Fruit fly (Drosophila melanogaster) whole organism, prepupa: ENCODE results near the gene CG31952.

ENCODE experiments used
- Blimp-1 ChIP-seq: fragments of 200-800 bp; sonication (Bioruptor generic); optimal IDR thresholded peaks from 3 replicates; lab custom pipeline; 2017; ENCODE audit warnings: missing biosample characterization, missing genetic modification characterization, mild to moderate bottlenecking, moderate library complexity, missing genetic modification reagents
- CG10631 ChIP-seq: fragments of 200-800 bp; sonication (Bioruptor generic); optimal IDR thresholded peaks from 2 replicates; lab custom pipeline; 2016; ENCODE audit warnings: missing biosample characterization, missing genetic modification characterization
- CG10669 ChIP-seq: fragments of 200-800 bp; sonication (Bioruptor generic); optimal IDR thresholded peaks from 3 replicates; lab custom pipeline; 2018; ENCODE audit warnings: missing biosample characterization, mild to moderate bottlenecking, missing genetic modification characterization, moderate library complexity
- CG11294 ChIP-seq: fragments of 200-800 bp; sonication (Bioruptor generic); IDR thresholded peaks from 2 replicates; pipeline ENCODE4 v1.3.6; 2022; ENCODE audit warnings: missing biosample characterization, missing genetic modification characterization
- CG11762 ChIP-seq: fragments of 200-800 bp; sonication (Bioruptor generic); optimal IDR thresholded peaks from 3 replicates; lab custom pipeline; 2016; ENCODE audit warnings: missing biosample characterization, missing genetic modification characterization; ENCODE audit not compliant: insufficient read depth
- CG11902 ChIP-seq: fragments of 200-800 bp; sonication (Bioruptor generic); optimal IDR thresholded peaks from 3 replicates; lab custom pipeline; 2016; ENCODE audit warnings: missing biosample characterization, missing genetic modification characterization
- CG15336 ChIP-seq: fragments of 200-800 bp; sonication (Bioruptor generic); IDR thresholded peaks from 2 replicates; pipeline ENCODE4 v1.3.6; 2022; ENCODE audit warnings: missing biosample characterization, missing genetic modification characterization
- CG1621 ChIP-seq: fragments of 200-800 bp; sonication (Bioruptor generic); optimal IDR thresholded peaks from 3 replicates; lab custom pipeline; 2018; ENCODE audit warnings: missing biosample characterization, mild to moderate bottlenecking, missing genetic modification characterization
- CG16779 ChIP-seq: fragments of 200-800 bp; sonication (Bioruptor generic); optimal IDR thresholded peaks from 3 replicates; lab custom pipeline; 2017; ENCODE audit warnings: missing biosample characterization, mild to moderate bottlenecking, missing genetic modification characterization
- CG3032 ChIP-seq: fragments of 200-800 bp; optimal IDR thresholded peaks from 2 replicates; lab custom pipeline; 2019; ENCODE audit warnings: missing biosample characterization, mild to moderate bottlenecking, missing genetic modification characterization, moderate library complexity
- CG31627 ChIP-seq: fragments of 200-800 bp; sonication (Bioruptor generic); optimal IDR thresholded peaks from 3 replicates; lab custom pipeline; 2016; ENCODE audit warnings: missing biosample characterization, missing genetic modification characterization
- CG32006 ChIP-seq: fragments of 200-800 bp; sonication (Bioruptor generic); optimal IDR thresholded peaks from 3 replicates; lab custom pipeline; 2017; ENCODE audit warnings: missing biosample characterization, mild to moderate bottlenecking, missing genetic modification characterization
- CG34406 ChIP-seq: fragments of 200-800 bp; sonication (Bioruptor generic); optimal IDR thresholded peaks from 3 replicates; lab custom pipeline; 2016; ENCODE audit warnings: missing biosample characterization, missing genetic modification characterization
- CG3919 ChIP-seq: fragments of 200-800 bp; sonication (Bioruptor generic); optimal IDR thresholded peaks from 3 replicates; lab custom pipeline; 2016; ENCODE audit warnings: missing biosample characterization, missing genetic modification characterization
- CG4318 ChIP-seq: fragments of 200-800 bp; sonication (Bioruptor generic); optimal IDR thresholded peaks from 3 replicates; lab custom pipeline; 2017; ENCODE audit warnings: missing biosample characterization, mild to moderate bottlenecking, missing genetic modification characterization
- CG6163 ChIP-seq: fragments of 200-800 bp; sonication (Bioruptor generic); IDR thresholded peaks from 3 replicates; pipeline ENCODE4 v1.3.6; 2022; ENCODE audit warnings: missing biosample characterization, missing genetic modification characterization
- CG6792 ChIP-seq: fragments of 200-800 bp; sonication (Bioruptor generic); optimal IDR thresholded peaks from 3 replicates; lab custom pipeline; 2016; ENCODE audit warnings: missing biosample characterization, missing genetic modification characterization
- CG6808 ChIP-seq: fragments of 200-800 bp; sonication (Bioruptor generic); optimal IDR thresholded peaks from 3 replicates; lab custom pipeline; 2017; ENCODE audit warnings: missing biosample characterization, missing genetic modification characterization, mild to moderate bottlenecking, moderate library complexity, missing genetic modification reagents
- CG7368 ChIP-seq: fragments of 200-800 bp; sonication (Bioruptor generic); optimal IDR thresholded peaks from 3 replicates; lab custom pipeline; 2016; ENCODE audit warnings: missing biosample characterization, missing genetic modification characterization
- CG8119 ChIP-seq: fragments of 200-800 bp; sonication (Bioruptor generic); IDR thresholded peaks from 3 replicates; pipeline ENCODE4 v1.3.6; 2022; ENCODE audit warnings: missing biosample characterization, missing genetic modification characterization
- CG8319 ChIP-seq: fragments of 200-800 bp; sonication (Bioruptor generic); optimal IDR thresholded peaks from 3 replicates; lab custom pipeline; 2016; ENCODE audit warnings: missing biosample characterization, missing genetic modification characterization
- CG8632 ChIP-seq: fragments of 200-800 bp; sonication (Bioruptor generic); optimal IDR thresholded peaks from 3 replicates; lab custom pipeline; 2016; ENCODE audit warnings: missing biosample characterization, missing genetic modification characterization
- CG9139 ChIP-seq: fragments of 200-800 bp; sonication (Bioruptor generic); optimal IDR thresholded peaks from 3 replicates; lab custom pipeline; 2017; ENCODE audit warnings: missing biosample characterization, mild to moderate bottlenecking, missing genetic modification characterization
- Eip75B ChIP-seq: fragments of 200-800 bp; sonication (Bioruptor generic); optimal IDR thresholded peaks from 3 replicates; lab custom pipeline; 2016; ENCODE audit warnings: missing biosample characterization, missing genetic modification characterization
- Eip78C ChIP-seq: fragments of 200-800 bp; sonication (Bioruptor generic); peaks from one replicate; lab custom pipeline; 2016; ENCODE audit warnings: missing biosample characterization, missing genetic modification characterization
- Ets21C ChIP-seq: fragments of 200-800 bp; sonication (Bioruptor generic); optimal IDR thresholded peaks from 3 replicates; lab custom pipeline; 2016; ENCODE audit warnings: missing biosample characterization, missing genetic modification characterization
- Ets96B ChIP-seq: fragments of 200-800 bp; optimal IDR thresholded peaks from 2 replicates; lab custom pipeline; 2019; ENCODE audit warnings: missing biosample characterization, mild to moderate bottlenecking, missing genetic modification characterization, moderate library complexity
- Gug ChIP-seq: fragments of 200-800 bp; sonication (Bioruptor generic); IDR thresholded peaks from 2 replicates; pipeline ENCODE4 v1.3.6; 2022; ENCODE audit warnings: missing biosample characterization, missing genetic modification characterization
- Hr38 ChIP-seq: sonication (Bioruptor generic); optimal IDR thresholded peaks from 2 replicates; lab custom pipeline; 2016; ENCODE audit warnings: missing biosample characterization, missing genetic modification characterization
- Hr39 ChIP-seq: fragments of 200-800 bp; sonication (Bioruptor generic); optimal IDR thresholded peaks from 2 replicates; lab custom pipeline; 2016; ENCODE audit warnings: missing biosample characterization, missing genetic modification characterization
- Hr4 ChIP-seq: fragments of 200-800 bp; sonication (Bioruptor generic); optimal IDR thresholded peaks from 3 replicates; lab custom pipeline; 2016; ENCODE audit warnings: missing biosample characterization, missing genetic modification characterization
- Lpt ChIP-seq: fragments of 200-800 bp; sonication (Bioruptor generic); optimal IDR thresholded peaks from 3 replicates; lab custom pipeline; 2016; ENCODE audit warnings: missing biosample characterization, missing genetic modification characterization
- Met ChIP-seq: fragments of 200-800 bp; sonication (Bioruptor generic); optimal IDR thresholded peaks from 3 replicates; lab custom pipeline; 2016; ENCODE audit warnings: missing biosample characterization, missing genetic modification characterization
- Smox ChIP-seq: fragments of 200-800 bp; sonication (Bioruptor generic); optimal IDR thresholded peaks from 3 replicates; lab custom pipeline; 2016; ENCODE audit warnings: missing biosample characterization, missing genetic modification characterization
- Sox14 ChIP-seq: fragments of 200-800 bp; sonication (Bioruptor generic); optimal IDR thresholded peaks from 3 replicates; lab custom pipeline; 2016; ENCODE audit warnings: missing biosample characterization, missing genetic modification characterization
- achi ChIP-seq: fragments of 200-800 bp; sonication (Bioruptor generic); optimal IDR thresholded peaks from 3 replicates; lab custom pipeline; 2016; ENCODE audit warnings: missing biosample characterization, missing genetic modification characterization
- acj6 ChIP-seq: fragments of 200-800 bp; sonication (Bioruptor generic); optimal IDR thresholded peaks from 3 replicates; lab custom pipeline; 2016; ENCODE audit warnings: missing biosample characterization, missing genetic modification characterization
- cyc ChIP-seq: fragments of 200-800 bp; sonication (Bioruptor generic); optimal IDR thresholded peaks from 3 replicates; lab custom pipeline; 2016; ENCODE audit warnings: missing biosample characterization, missing genetic modification characterization
- dsx ChIP-seq: fragments of 200-800 bp; optimal IDR thresholded peaks from 3 replicates; lab custom pipeline; 2019; ENCODE audit warnings: missing biosample characterization, mild to moderate bottlenecking, missing genetic modification characterization, moderate library complexity; ENCODE audit not compliant: poor library complexity, severe bottlenecking
- eg ChIP-seq: fragments of 200-800 bp; sonication (Bioruptor generic); IDR thresholded peaks from 3 replicates; pipeline ENCODE4 v1.3.6; 2022; ENCODE audit warnings: missing biosample characterization, missing genetic modification characterization
- esn ChIP-seq: fragments of 200-800 bp; sonication (Bioruptor generic); optimal IDR thresholded peaks from 2 replicates; lab custom pipeline; 2016; ENCODE audit warnings: missing biosample characterization, mild to moderate bottlenecking, missing genetic modification characterization, moderate library complexity
- fd59A ChIP-seq: fragments of 200-800 bp; sonication (Bioruptor generic); optimal IDR thresholded peaks from 2 replicates; lab custom pipeline; 2017; ENCODE audit warnings: missing biosample characterization, mild to moderate bottlenecking, missing genetic modification characterization, missing genetic modification reagents
- fd85E ChIP-seq: fragments of 200-800 bp; sonication (Bioruptor generic); optimal IDR thresholded peaks from 3 replicates; lab custom pipeline; 2016; ENCODE audit warnings: missing biosample characterization, missing genetic modification characterization
- fkh ChIP-seq: fragments of 200-800 bp; sonication (Bioruptor generic); optimal IDR thresholded peaks from 3 replicates; lab custom pipeline; 2017; ENCODE audit warnings: missing biosample characterization, mild to moderate bottlenecking, missing genetic modification characterization, moderate library complexity
- lz ChIP-seq: fragments of 200-800 bp; sonication (Bioruptor generic); optimal IDR thresholded peaks from 3 replicates; lab custom pipeline; 2016; ENCODE audit warnings: missing biosample characterization, missing genetic modification characterization
- net ChIP-seq: fragments of 200-800 bp; sonication (Bioruptor generic); optimal IDR thresholded peaks from 3 replicates; lab custom pipeline; 2016; ENCODE audit warnings: missing biosample characterization, missing genetic modification characterization
- pdm3 ChIP-seq: fragments of 200-800 bp; sonication (Bioruptor generic); optimal IDR thresholded peaks from 3 replicates; lab custom pipeline; 2016; ENCODE audit warnings: missing biosample characterization, missing genetic modification characterization
- salr ChIP-seq, 2 experiments: fragments of 200-800 bp; sonication (Bioruptor generic); optimal IDR thresholded peaks; 3 replicates each; lab custom pipeline; 2016 to 2018; ENCODE audit warnings: missing biosample characterization in 2 of 2, missing genetic modification characterization in 2 of 2, mild to moderate bottlenecking in 1 of 2
- spab ChIP-seq: fragments of 200-800 bp; sonication (Bioruptor generic); optimal IDR thresholded peaks from 2 replicates; lab custom pipeline; 2017; ENCODE audit warnings: missing biosample characterization, mild to moderate bottlenecking, missing genetic modification characterization, missing genetic modification reagents
- ss ChIP-seq, 2 experiments: fragments of 200-800 bp; sonication (Bioruptor generic); optimal IDR thresholded peaks; 2 replicates in 1 of 2; 3 replicates in 1 of 2; lab custom pipeline; 2017 to 2018; ENCODE audit warnings: mild to moderate bottlenecking in 2 of 2, missing biosample characterization in 2 of 2, missing genetic modification characterization in 2 of 2, moderate library complexity in 1 of 2
- svp ChIP-seq: fragments of 200-800 bp; sonication (Bioruptor generic); peaks from one replicate; lab custom pipeline; 2016; ENCODE audit warnings: missing biosample characterization, missing genetic modification characterization
- topi ChIP-seq: fragments of 200-800 bp; sonication (Bioruptor generic); optimal IDR thresholded peaks from 3 replicates; lab custom pipeline; 2016; ENCODE audit warnings: missing biosample characterization, missing genetic modification characterization
- vri ChIP-seq: fragments of 200-800 bp; sonication (Bioruptor generic); optimal IDR thresholded peaks from 3 replicates; lab custom pipeline; 2016; ENCODE audit warnings: missing biosample characterization, mild to moderate bottlenecking, missing genetic modification characterization

Gene CG31952

dm6 chr2L:3440322-3440721 is 23.8 kb downstream of the CG31952 start:
- peak; percentile 63 for TF ChIP-seq esn
- TF ChIP-seq fd85E (GFP tag; lab: Kevin White, UChicago), result no peak
- no peak for TF ChIP-seq topi
- TF ChIP-seq CG8632 (GFP tag; lab: Kevin White, UChicago), result no peak
- peak; percentile 70 for TF ChIP-seq CG11762 (GFP tag; lab: Kevin White, UChicago)
- TF ChIP-seq CG10631, result peak; percentile 59
- peak; percentile 49 for TF ChIP-seq achi (GFP tag; lab: Kevin White, UChicago)
- peak; percentile 93 for TF ChIP-seq eg (GFP tag; lab: Robert Waterston, UW)
- peak; percentile 40 for TF ChIP-seq Hr39 (GFP tag; lab: Kevin White, UChicago)
- no peak for TF ChIP-seq Smox (GFP tag; lab: Kevin White, UChicago)
- peak; percentile 10 for TF ChIP-seq lz
- peak; percentile 78 for TF ChIP-seq CG6163 (GFP tag; lab: Robert Waterston, UW)
- no peak for TF ChIP-seq cyc (GFP tag; lab: Kevin White, UChicago)
- no peak for TF ChIP-seq Met
- TF ChIP-seq fd59A, result peak; percentile 53
- peak; percentile 81 for TF ChIP-seq acj6
- TF ChIP-seq Lpt, result peak; percentile 27
- TF ChIP-seq fkh (GFP tag; lab: Kevin White, UChicago), result no peak
- TF ChIP-seq dsx, result no peak
- TF ChIP-seq pdm3 (GFP tag; lab: Kevin White, UChicago), result peak; percentile 82
- no peak for TF ChIP-seq CG34406
- TF ChIP-seq ss (GFP tag; optimal IDR thresholded peaks at IDR 0.05; lab: Kevin White, UChicago), result no peak
- peak; percentile 11 for TF ChIP-seq Ets96B
- TF ChIP-seq CG4318 (GFP tag; lab: Kevin White, UChicago), result peak; percentile 33
- TF ChIP-seq CG32006 (GFP tag; lab: Kevin White, UChicago), result peak; percentile 70
- TF ChIP-seq CG1621, result peak; percentile 7
- peak; percentile 74 for TF ChIP-seq Sox14
- no peak for TF ChIP-seq Eip75B (GFP tag; lab: Kevin White, UChicago)
- TF ChIP-seq vri (GFP tag; lab: Kevin White, UChicago), result peak; percentile 23
- TF ChIP-seq CG7368 (GFP tag; lab: Kevin White, UChicago), result peak; percentile 66
- TF ChIP-seq CG16779, result no peak
- TF ChIP-seq CG6808 (GFP tag; lab: Kevin White, UChicago), result peak; percentile 44
- TF ChIP-seq CG11294 (GFP tag; lab: Robert Waterston, UW), result peak; percentile 84
- TF ChIP-seq CG10669 (GFP tag; lab: Kevin White, UChicago), result peak; percentile 49
- TF ChIP-seq Hr38 (GFP tag; lab: Kevin White, UChicago), result peak; percentile 41
- TF ChIP-seq CG8119 (GFP tag; lab: Robert Waterston, UW), result peak; percentile 90
- peak; percentile 45 for TF ChIP-seq svp (GFP tag; lab: Kevin White, UChicago)
- peak; percentile 65 for TF ChIP-seq CG6792
- TF ChIP-seq spab (GFP tag; lab: Kevin White, UChicago), result peak; percentile 60
- TF ChIP-seq CG3919 (GFP tag; lab: Kevin White, UChicago), result peak; percentile 25
- peak; percentile 41 for TF ChIP-seq CG31627 (GFP tag; lab: Kevin White, UChicago)
- peak in 1 of 2 experiments; percentile 49 for TF ChIP-seq salr (GFP tag; optimal IDR thresholded peaks at IDR 0.05; lab: Kevin White, UChicago)
- TF ChIP-seq CG9139, result no peak
- TF ChIP-seq Eip78C, result peak; percentile 57
- peak; percentile 88 for TF ChIP-seq Gug (GFP tag; lab: Robert Waterston, UW)
- peak; percentile 9 for TF ChIP-seq net
- peak; percentile 58 for TF ChIP-seq CG8319 (GFP tag; lab: Kevin White, UChicago)
- peak; percentile 53 for TF ChIP-seq CG3032 (tag; lab: Kevin White, UChicago)
- TF ChIP-seq Blimp-1, result no peak
- peak; percentile 30 for TF ChIP-seq Ets21C
- TF ChIP-seq Hr4 (GFP tag; lab: Kevin White, UChicago), result peak; percentile 86
- TF ChIP-seq CG11902 (GFP tag; lab: Kevin White, UChicago), result no peak
- TF ChIP-seq CG15336, result peak; percentile 83
